Worm (Caenorhabditis elegans) whole organism, L3 larva: ENCODE data around the gene F46B6.2.

Experiments used
- ZK546.5 ChIP-seq: sonication (generic microtip); optimal IDR thresholded peaks from 2 replicates; lab custom pipeline; 2017; ENCODE audit warnings: missing biosample characterization, missing genetic modification characterization
- ama-1 ChIP-seq: fragments of 150-350 bp; optimal IDR thresholded peaks from 2 replicates; lab custom pipeline; 2018
- ceh-9 ChIP-seq: sonication (generic microtip); optimal IDR thresholded peaks from 2 replicates; lab custom pipeline; 2018; ENCODE audit warnings: missing biosample characterization, missing genetic modification characterization
- daf-12 ChIP-seq: fragments of 150-350 bp; optimal IDR thresholded peaks from 2 replicates; lab custom pipeline; 2014; ENCODE audit warnings: missing biosample characterization, missing genetic modification reagents, missing genetic modification characterization
- elt-3 ChIP-seq, 3 experiments: fragments of 150-350 bp in 1 of 3; sonication (generic microtip) in 2 of 3; optimal IDR thresholded peaks; 2 replicates in 2 of 3; 4 replicates in 1 of 3; lab custom pipeline; 2014 to 2017; ENCODE audit warnings: missing biosample characterization in 3 of 3, missing genetic modification characterization in 3 of 3
- eor-1 ChIP-seq, 2 experiments: fragments of 150-350 bp; optimal IDR thresholded peaks; 2 replicates each; lab custom pipeline; 2014 to 2018; ENCODE audit warnings: missing biosample characterization in 2 of 2, missing genetic modification characterization in 2 of 2
- fkh-10 ChIP-seq: sonication (generic microtip); optimal IDR thresholded peaks from 2 replicates; lab custom pipeline; 2017; ENCODE audit warnings: missing biosample characterization, missing genetic modification reagents, missing genetic modification characterization
- fkh-2 ChIP-seq: fragments of 150-350 bp; optimal IDR thresholded peaks from 2 replicates; lab custom pipeline; 2014; ENCODE audit warnings: missing biosample characterization, missing genetic modification reagents, missing genetic modification characterization
- hmg-11 ChIP-seq: sonication (generic microtip); optimal IDR thresholded peaks from 2 replicates; lab custom pipeline; 2016; ENCODE audit warnings: missing genetic modification characterization, missing compliant biosample characterization
- jun-1 ChIP-seq: fragments of 150-350 bp; optimal IDR thresholded peaks from 2 replicates; lab custom pipeline; 2014; ENCODE audit warnings: missing biosample characterization, missing genetic modification reagents, missing genetic modification characterization
- lin-15B ChIP-seq: fragments of 150-350 bp; optimal IDR thresholded peaks from 2 replicates; lab custom pipeline; 2014; ENCODE audit warnings: missing biosample characterization, missing genetic modification characterization
- lin-39 ChIP-seq: fragments of 150-350 bp; optimal IDR thresholded peaks from 2 replicates; lab custom pipeline; 2018; ENCODE audit warnings: missing biosample characterization, missing genetic modification reagents, missing genetic modification characterization
- lsy-12 ChIP-seq: sonication (generic microtip); optimal IDR thresholded peaks from 2 replicates; lab custom pipeline; 2016; ENCODE audit warnings: mild to moderate bottlenecking, missing genetic modification characterization, missing compliant biosample characterization
- mml-1 ChIP-seq: fragments of 150-350 bp; sonication (generic microtip); optimal IDR thresholded peaks from 3 replicates; lab custom pipeline; 2014; ENCODE audit warnings: missing biosample characterization, missing genetic modification characterization
- nfya-1 ChIP-seq: sonication (generic microtip); optimal IDR thresholded peaks from 2 replicates; lab custom pipeline; 2017; ENCODE audit warnings: missing genetic modification characterization, mild to moderate bottlenecking, missing compliant biosample characterization, antibody characterized with exemption, moderate library complexity; ENCODE audit not compliant: insufficient read depth
- nhr-11 ChIP-seq: fragments of 150-350 bp; optimal IDR thresholded peaks from 2 replicates; lab custom pipeline; 2014; ENCODE audit warnings: missing biosample characterization, missing genetic modification characterization
- nhr-12 ChIP-seq: fragments of 150-350 bp; optimal IDR thresholded peaks from 2 replicates; lab custom pipeline; 2014; ENCODE audit warnings: missing biosample characterization, missing genetic modification characterization
- nhr-23 ChIP-seq: fragments of 150-350 bp; optimal IDR thresholded peaks from 2 replicates; lab custom pipeline; 2014; ENCODE audit warnings: missing biosample characterization, missing genetic modification reagents, missing genetic modification characterization
- nhr-237 ChIP-seq: fragments of 150-350 bp; optimal IDR thresholded peaks from 2 replicates; lab custom pipeline; 2014; ENCODE audit warnings: missing biosample characterization, missing genetic modification characterization
- nhr-25 ChIP-seq: sonication (generic microtip); optimal IDR thresholded peaks from 2 replicates; lab custom pipeline; 2017; ENCODE audit warnings: missing biosample characterization, missing genetic modification characterization
- nhr-43 ChIP-seq: sonication (generic microtip); optimal IDR thresholded peaks from 2 replicates; lab custom pipeline; 2016; ENCODE audit warnings: mild to moderate bottlenecking, missing genetic modification characterization, missing compliant biosample characterization; ENCODE audit not compliant: poor library complexity, severe bottlenecking
- nhr-67 ChIP-seq: fragments of 150-350 bp; optimal IDR thresholded peaks from 2 replicates; lab custom pipeline; 2014; ENCODE audit warnings: missing biosample characterization, missing genetic modification characterization
- nhr-76 ChIP-seq: fragments of 150-350 bp; sonication (generic microtip); optimal IDR thresholded peaks from 5 replicates; lab custom pipeline; 2014; ENCODE audit warnings: missing biosample characterization, missing genetic modification characterization
- nhr-77 ChIP-seq: fragments of 150-350 bp; optimal IDR thresholded peaks from 2 replicates; lab custom pipeline; 2014; ENCODE audit warnings: missing biosample characterization, missing genetic modification characterization
- pha-4 ChIP-seq: fragments of 150-350 bp; optimal IDR thresholded peaks from 2 replicates; lab custom pipeline; 2014; ENCODE audit warnings: missing biosample characterization, missing genetic modification reagents, missing genetic modification characterization
- sea-2 ChIP-seq: fragments of 150-350 bp; sonication (generic microtip); optimal IDR thresholded peaks from 4 replicates; lab custom pipeline; 2014; ENCODE audit warnings: missing biosample characterization, missing genetic modification reagents, missing genetic modification characterization
- skn-1 ChIP-seq: fragments of 150-350 bp; optimal IDR thresholded peaks from 2 replicates; lab custom pipeline; 2014; ENCODE audit warnings: missing biosample characterization, missing genetic modification characterization
- snpc-4 ChIP-seq: fragments of 150-350 bp; optimal IDR thresholded peaks from 2 replicates; lab custom pipeline; 2014; ENCODE audit warnings: missing biosample characterization, missing genetic modification characterization
- tbx-2 ChIP-seq: sonication (generic microtip); optimal IDR thresholded peaks from 2 replicates; lab custom pipeline; 2016; ENCODE audit warnings: mild to moderate bottlenecking, missing genetic modification characterization, missing compliant biosample characterization
- unc-39 ChIP-seq: sonication (generic microtip); optimal IDR thresholded peaks from 4 replicates; lab custom pipeline; 2017; ENCODE audit warnings: missing biosample characterization, missing genetic modification characterization
- zag-1 ChIP-seq: fragments of 150-350 bp; optimal IDR thresholded peaks from 2 replicates; lab custom pipeline; 2014; ENCODE audit warnings: missing biosample characterization, missing genetic modification characterization

F46B6.2 gene

ce11 chrV:9757884-9758283 is 14.2 kb upstream of the F46B6.2 start, which contains the start of gene F58E6.11:
Gene F58E6.11 (minus strand): TSS chrV:9757984.
- TF ChIP-seq lsy-12 (tag; lab: Kevin White, UChicago) (no peak), fkh-10 (GFP tag; lab: Kevin White, UChicago) (no peak), nhr-25 (tag; lab: Kevin White, UChicago) (no peak), nhr-237 (tag; lab: Kevin White, UChicago) (no peak), hmg-11 (tag; lab: Kevin White, UChicago) (no peak), lin-15B (tag; lab: Kevin White, UChicago) (no peak), eor-1 (tag; optimal IDR thresholded peaks at IDR 0.05; lab: Kevin White, UChicago) (no peak), tbx-2 (tag; lab: Kevin White, UChicago) (no peak), nhr-76 (tag; lab: Kevin White, UChicago) (no peak), daf-12 (no peak), snpc-4 (tag; lab: Kevin White, UChicago) (no peak)

ce11 chrV:9758437-9758836 is 13.6 kb upstream of the F46B6.2 start:
- no peak for TF ChIP-seq daf-12
- no peak for TF ChIP-seq eor-1 (tag; optimal IDR thresholded peaks at IDR 0.05; lab: Kevin White, UChicago)
- peak; percentile 25 for TF ChIP-seq nhr-23 (tag; lab: Kevin White, UChicago)
- TF ChIP-seq snpc-4 (tag; lab: Kevin White, UChicago) = no peak
- no peak for TF ChIP-seq mml-1 (tag; lab: Kevin White, UChicago)
- no peak for TF ChIP-seq zag-1 (tag; lab: Kevin White, UChicago)

ce11 chrV:9763759-9764158 is 8.3 kb upstream of the F46B6.2 start:
- TF ChIP-seq ama-1 (lab: Kevin White, UChicago) = no peak
- TF ChIP-seq ceh-9 (tag; lab: Kevin White, UChicago) = no peak
- TF ChIP-seq nhr-76 (tag; lab: Kevin White, UChicago) = no peak
- no peak for TF ChIP-seq nhr-43 (tag; lab: Kevin White, UChicago)
- no peak for TF ChIP-seq unc-39
- no peak for TF ChIP-seq nhr-67 (tag; lab: Kevin White, UChicago)
- TF ChIP-seq skn-1 (tag; lab: Kevin White, UChicago) = no peak
- TF ChIP-seq nhr-12 (tag; lab: Kevin White, UChicago) = no peak
- no peak for TF ChIP-seq nhr-11

- TF ChIP-seq ama-1 (lab: Kevin White, UChicago) = no peak
- no peak for TF ChIP-seq sea-2 (GFP tag; lab: Kevin White, UChicago)
- TF ChIP-seq nhr-76 (tag; lab: Kevin White, UChicago) = no peak
- no peak for TF ChIP-seq fkh-2
- no peak for TF ChIP-seq lin-39 (tag; lab: Kevin White, UChicago)
- TF ChIP-seq nhr-237 (tag; lab: Kevin White, UChicago) = no peak
- TF ChIP-seq nhr-23 (tag; lab: Kevin White, UChicago) = no peak
- TF ChIP-seq jun-1 (tag; lab: Kevin White, UChicago) = no peak
- no peak for TF ChIP-seq nhr-77
- no peak for TF ChIP-seq tbx-2 (tag; lab: Kevin White, UChicago)
- no peak for TF ChIP-seq ceh-9 (tag; lab: Kevin White, UChicago)
- TF ChIP-seq nfya-1 (tag; lab: Kevin White, UChicago) = no peak
- no peak for TF ChIP-seq elt-3 (tag; optimal IDR thresholded peaks at IDR 0.05; lab: Kevin White, UChicago)
- no peak for TF ChIP-seq ZK546.5 (tag; lab: Kevin White, UChicago)
- TF ChIP-seq hmg-11 (tag; lab: Kevin White, UChicago) = no peak
Measured at ce11 chrV:9764552-9764951, 7.5 kb upstream of the F46B6.2 start.

- TF ChIP-seq ZK546.5 (tag; lab: Kevin White, UChicago) = no peak
- no peak for TF ChIP-seq nhr-43 (tag; lab: Kevin White, UChicago)
- TF ChIP-seq nfya-1 (tag; lab: Kevin White, UChicago) = peak; percentile 64
- TF ChIP-seq fkh-10 (GFP tag; lab: Kevin White, UChicago) = peak; percentile 99
Measured at ce11 chrV:9765622-9766021, 6.5 kb upstream of the F46B6.2 start.

- TF ChIP-seq pha-4 (tag; lab: Kevin White, UChicago) (no peak), lin-15B (tag; lab: Kevin White, UChicago) (no peak), nhr-23 (tag; lab: Kevin White, UChicago) (no peak), nhr-11 (no peak), nfya-1 (tag; lab: Kevin White, UChicago) (no peak), hmg-11 (tag; lab: Kevin White, UChicago) (no peak), fkh-10 (GFP tag; lab: Kevin White, UChicago) (peak; percentile 24)
Measured at ce11 chrV:9767941-9768340, 4.1 kb upstream of the F46B6.2 start.
